Worm (Caenorhabditis elegans): Measurements from ENCODE around the gene ccar-1.

DNA sequence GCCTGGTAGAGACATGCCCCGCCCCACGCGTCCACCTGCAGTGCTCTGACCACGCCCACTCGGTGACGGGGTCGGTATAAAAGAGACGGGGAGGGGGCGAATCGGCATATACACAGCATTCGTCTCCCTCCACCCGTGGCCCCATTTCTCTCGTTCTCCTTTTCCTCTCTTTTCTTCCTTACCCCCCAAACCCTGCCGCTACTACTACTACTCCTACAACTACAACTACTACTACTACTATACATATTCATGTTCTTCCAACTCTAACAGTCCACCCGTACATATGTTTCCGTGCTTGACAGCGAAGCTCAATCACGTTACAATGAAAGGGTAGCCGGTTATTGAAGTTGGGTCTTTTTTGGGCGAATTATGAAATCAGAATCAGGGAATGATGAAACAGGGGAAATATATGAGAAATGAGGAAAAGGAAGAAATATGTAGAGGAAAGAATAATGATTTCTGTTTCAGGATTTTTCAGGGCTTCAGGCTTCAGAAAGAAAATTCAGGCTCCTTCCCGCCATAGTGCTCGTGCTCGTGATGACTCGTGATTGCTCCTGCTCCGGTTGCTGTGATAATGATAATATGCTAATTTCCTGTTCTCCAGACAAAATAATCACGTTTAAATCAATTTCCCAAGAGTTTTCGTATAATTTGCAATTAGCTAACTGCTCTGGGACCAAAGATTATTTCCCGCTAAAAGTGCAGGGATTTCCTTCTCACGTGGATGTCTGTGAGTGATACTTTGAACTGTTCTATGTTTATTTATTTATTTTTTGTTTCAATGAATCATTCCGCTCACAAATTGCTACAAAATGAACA, 37.4 kb upstream of the ccar-1 start:
- peak; percentile 100 for TF ChIP-seq ama-1 (optimal IDR thresholded peaks at IDR 0.05)
- TF ChIP-seq ceh-36 (tag; optimal IDR thresholded peaks at IDR 0.05) = peak; percentile 97

Measured in whole organism, early embryonic.